Fruit fly (Drosophila melanogaster) whole organism, embryonic: ENCODE measurements around the gene CG5326.
A peak's percentile ranks its signal among the peaks of the same experiment; 100 is the strongest.

ENCODE experiments used
- CG10366 ChIP-seq: fragments of 200-800 bp; sonication (Bioruptor generic); IDR thresholded peaks from 2 replicates; pipeline ENCODE4 v1.3.6; 2022; ENCODE audit warnings: missing biosample characterization, missing genetic modification characterization
- CG10959 ChIP-seq: fragments of 200-800 bp; sonication (Bioruptor generic); IDR thresholded peaks from 2 replicates; pipeline ENCODE4 v1.3.6; 2022; ENCODE audit warnings: missing biosample characterization, missing genetic modification characterization
- CG11696 ChIP-seq: fragments of 200-800 bp; sonication (Bioruptor generic); IDR thresholded peaks from 2 replicates; pipeline ENCODE4 v1.3.6; 2022; ENCODE audit warnings: missing biosample characterization, missing genetic modification characterization
- CG12659 ChIP-seq: fragments of 200-800 bp; sonication (Bioruptor generic); optimal IDR thresholded peaks from 3 replicates; lab custom pipeline; 2017; ENCODE audit warnings: mild to moderate bottlenecking, missing biosample characterization, missing genetic modification reagents, missing genetic modification characterization
- CG13424 ChIP-seq: fragments of 200-800 bp; sonication (Bioruptor generic); optimal IDR thresholded peaks from 2 replicates; lab custom pipeline; 2019; ENCODE audit warnings: missing biosample characterization, mild to moderate bottlenecking, missing genetic modification characterization, moderate library complexity
- CG15269 ChIP-seq: fragments of 200-800 bp; sonication (Bioruptor generic); optimal IDR thresholded peaks from 2 replicates; lab custom pipeline; 2018; ENCODE audit warnings: missing biosample characterization, mild to moderate bottlenecking, missing genetic modification characterization, moderate library complexity
- CG1603 ChIP-seq: fragments of 200-800 bp; sonication (Bioruptor generic); optimal IDR thresholded peaks from 2 replicates; lab custom pipeline; 2019; ENCODE audit warnings: missing biosample characterization, mild to moderate bottlenecking, missing genetic modification characterization, moderate library complexity
- CG17328 ChIP-seq: fragments of 200-800 bp; sonication (Bioruptor generic); IDR thresholded peaks from 2 replicates; pipeline ENCODE4 v1.3.6; 2022; ENCODE audit warnings: missing biosample characterization, missing genetic modification characterization
- CG18011 ChIP-seq: fragments of 200-800 bp; sonication (Bioruptor generic); optimal IDR thresholded peaks from 2 replicates; lab custom pipeline; 2017; ENCODE audit warnings: missing biosample characterization, missing genetic modification characterization, mild to moderate bottlenecking, moderate library complexity, missing genotype
- CG2889 ChIP-seq: fragments of 200-800 bp; sonication (Bioruptor generic); IDR thresholded peaks from 3 replicates; pipeline ENCODE4 v1.3.6; 2022; ENCODE audit warnings: missing biosample characterization, missing genetic modification characterization
- CG30020 ChIP-seq: fragments of 200-800 bp; optimal IDR thresholded peaks from 2 replicates; lab custom pipeline; 2019; ENCODE audit warnings: missing biosample characterization, mild to moderate bottlenecking, missing genetic modification characterization, moderate library complexity
- CG32772 ChIP-seq: fragments of 200-800 bp; sonication (Bioruptor generic); IDR thresholded peaks from 2 replicates; pipeline ENCODE4 v1.3.6; 2022; ENCODE audit warnings: missing biosample characterization, missing genetic modification characterization
- CG34422 ChIP-seq: fragments of 200-800 bp; sonication (Bioruptor generic); IDR thresholded peaks from 3 replicates; pipeline ENCODE4 v1.3.6; 2022; ENCODE audit warnings: missing biosample characterization, missing genetic modification characterization
- CG4328 ChIP-seq: fragments of 200-800 bp; sonication (Bioruptor generic); optimal IDR thresholded peaks from 3 replicates; lab custom pipeline; 2017; ENCODE audit warnings: missing biosample characterization, missing genetic modification reagents, missing genetic modification characterization
- CG4730 ChIP-seq: fragments of 200-800 bp; sonication (Bioruptor generic); IDR thresholded peaks from 2 replicates; pipeline ENCODE4 v1.3.6; 2022; ENCODE audit warnings: missing biosample characterization, missing genetic modification characterization
- CG4854 ChIP-seq: fragments of 200-800 bp; sonication (Bioruptor generic); optimal IDR thresholded peaks from 2 replicates; lab custom pipeline; 2016; ENCODE audit warnings: missing biosample characterization, missing genetic modification characterization, inconsistent platforms
- CG6272 ChIP-seq: fragments of 200-800 bp; sonication (Bioruptor generic); IDR thresholded peaks from 2 replicates; pipeline ENCODE4 v1.3.6; 2022; ENCODE audit warnings: missing biosample characterization, missing genetic modification characterization
- CG9437 ChIP-seq: fragments of 200-800 bp; sonication (Bioruptor generic); optimal IDR thresholded peaks from 2 replicates; lab custom pipeline; 2018; ENCODE audit warnings: missing biosample characterization, mild to moderate bottlenecking, missing genetic modification characterization
- CG9817 ChIP-seq: fragments of 200-800 bp; sonication (Bioruptor generic); optimal IDR thresholded peaks from 2 replicates; lab custom pipeline; 2018; ENCODE audit warnings: missing biosample characterization, mild to moderate bottlenecking, missing genetic modification characterization, moderate library complexity
- Camta ChIP-seq: fragments of 200-800 bp; sonication (Bioruptor generic); optimal IDR thresholded peaks from 2 replicates; lab custom pipeline; 2016; ENCODE audit warnings: missing biosample characterization, missing genetic modification characterization
- CoRest ChIP-seq: fragments of 200-800 bp; sonication (Bioruptor generic); optimal IDR thresholded peaks from 3 replicates; lab custom pipeline; 2018; ENCODE audit warnings: missing biosample characterization, mild to moderate bottlenecking, missing genetic modification characterization, moderate library complexity
- Dad ChIP-seq: fragments of 200-800 bp; sonication (Bioruptor generic); optimal IDR thresholded peaks from 3 replicates; lab custom pipeline; 2016; ENCODE audit warnings: missing biosample characterization, missing genetic modification characterization
- Dip3 ChIP-seq: fragments of 200-800 bp; sonication (Bioruptor generic); optimal IDR thresholded peaks from 3 replicates; lab custom pipeline; 2016; ENCODE audit warnings: missing biosample characterization, missing genetic modification characterization
- Gug ChIP-seq: fragments of 200-800 bp; sonication (Bioruptor generic); IDR thresholded peaks from 4 replicates; pipeline ENCODE4 v1.3.6; 2022; ENCODE audit warnings: missing biosample characterization, missing genetic modification characterization
- HLH54F ChIP-seq: fragments of 200-800 bp; sonication (Bioruptor generic); optimal IDR thresholded peaks from 3 replicates; lab custom pipeline; 2016; ENCODE audit warnings: missing biosample characterization, missing genetic modification characterization
- Hey ChIP-seq: fragments of 200-800 bp; sonication (Bioruptor generic); optimal IDR thresholded peaks from 3 replicates; lab custom pipeline; 2018; ENCODE audit warnings: missing biosample characterization, mild to moderate bottlenecking, missing genetic modification characterization
- Hr51 ChIP-seq, 2 experiments: fragments of 200-800 bp; sonication (Bioruptor generic); optimal IDR thresholded peaks; 2 replicates in 1 of 2; 3 replicates in 1 of 2; lab custom pipeline; 2016 to 2018; ENCODE audit warnings: missing biosample characterization in 2 of 2, missing genetic modification characterization in 2 of 2, mild to moderate bottlenecking in 1 of 2, moderate library complexity in 1 of 2
- Med ChIP-seq: fragments of 200-800 bp; sonication (Bioruptor generic); peaks from one replicate; lab custom pipeline; 2016; ENCODE audit warnings: missing biosample characterization, missing genetic modification characterization, mild to moderate bottlenecking, inconsistent platforms, moderate library complexity
- Pdp1 ChIP-seq, 2 experiments: fragments of 200-800 bp; sonication (Bioruptor generic); optimal IDR thresholded peaks; 3 replicates each; lab custom pipeline; 2016; ENCODE audit warnings: missing biosample characterization in 2 of 2, missing genetic modification characterization in 2 of 2, mild to moderate bottlenecking in 1 of 2, moderate library complexity in 1 of 2
- Sox100B ChIP-seq: fragments of 200-800 bp; sonication (Bioruptor generic); optimal IDR thresholded peaks from 3 replicates; lab custom pipeline; 2018; ENCODE audit warnings: missing biosample characterization, mild to moderate bottlenecking, missing genetic modification characterization
- Xrp1 ChIP-seq: fragments of 200-800 bp; sonication (Bioruptor generic); IDR thresholded peaks from 2 replicates; pipeline ENCODE4 v1.3.6; 2022; ENCODE audit warnings: missing biosample characterization, missing genetic modification characterization
- aop ChIP-seq: fragments of 200-800 bp; sonication (Bioruptor generic); IDR thresholded peaks from 2 replicates; pipeline ENCODE4 v1.3.6; 2022; ENCODE audit warnings: missing biosample characterization, missing genetic modification characterization
- az2 ChIP-seq: fragments of 200-800 bp; sonication (Bioruptor generic); optimal IDR thresholded peaks from 3 replicates; lab custom pipeline; 2016; ENCODE audit warnings: missing biosample characterization, missing genetic modification characterization
- chif ChIP-seq, 2 experiments: fragments of 200-800 bp; sonication (Bioruptor generic); optimal IDR thresholded peaks; 3 replicates each; lab custom pipeline; 2016; ENCODE audit warnings: missing biosample characterization in 2 of 2, missing genetic modification characterization in 2 of 2
- dysf ChIP-seq: fragments of 200-800 bp; sonication (Bioruptor generic); IDR thresholded peaks from 3 replicates; pipeline ENCODE4 v1.3.6; 2022; ENCODE audit warnings: missing biosample characterization, missing genetic modification characterization
- gem ChIP-seq: fragments of 200-800 bp; sonication (Bioruptor generic); optimal IDR thresholded peaks from 2 replicates; lab custom pipeline; 2019; ENCODE audit warnings: missing biosample characterization, mild to moderate bottlenecking, missing genetic modification characterization, moderate library complexity
- hkb ChIP-seq, 2 experiments: fragments of 200-800 bp in 1 of 2; fragments of >200 bp in 1 of 2; sonication (Bioruptor generic) in 1 of 2; IDR thresholded peaks in 1 of 2; optimal IDR thresholded peaks in 1 of 2; 2 replicates each; pipeline versions ENCODE4 v1.3.6 to Lab custom; 2017 to 2022; ENCODE audit warnings: missing biosample characterization in 1 of 2, missing genetic modification characterization in 1 of 2
- ind ChIP-seq: fragments of 200-800 bp; sonication (Bioruptor generic); optimal IDR thresholded peaks from 3 replicates; lab custom pipeline; 2016; ENCODE audit warnings: missing biosample characterization, missing genetic modification characterization
- lab ChIP-seq: fragments of 200-800 bp; sonication (Bioruptor generic); optimal IDR thresholded peaks from 3 replicates; lab custom pipeline; 2017; ENCODE audit warnings: missing biosample characterization, missing genetic modification characterization, mild to moderate bottlenecking, moderate library complexity, missing genetic modification reagents
- lilli ChIP-seq: fragments of 200-800 bp; sonication (Bioruptor generic); optimal IDR thresholded peaks from 3 replicates; lab custom pipeline; 2016; ENCODE audit warnings: missing biosample characterization, missing genetic modification characterization
- lola ChIP-seq, 3 experiments: fragments of >200 bp in 2 of 3; fragments of 200-800 bp in 1 of 3; sonication (Bioruptor generic) in 1 of 3; optimal IDR thresholded peaks; 2 replicates each; lab custom pipeline; 2017 to 2019; ENCODE audit warnings: missing biosample characterization in 3 of 3, missing genetic modification characterization in 3 of 3, mild to moderate bottlenecking in 1 of 3, moderate library complexity in 1 of 3
- mirr ChIP-seq: fragments of 200-800 bp; sonication (Bioruptor generic); optimal IDR thresholded peaks from 3 replicates; lab custom pipeline; 2018; ENCODE audit warnings: missing biosample characterization, mild to moderate bottlenecking, missing genetic modification characterization
- pita ChIP-seq: fragments of 200-800 bp; sonication (Bioruptor generic); optimal IDR thresholded peaks from 2 replicates; lab custom pipeline; 2017; ENCODE audit warnings: missing biosample characterization, mild to moderate bottlenecking, missing genetic modification characterization
- ranshi ChIP-seq: fragments of 200-800 bp; sonication (Bioruptor generic); IDR thresholded peaks from 2 replicates; pipeline ENCODE4 v1.3.6; 2022; ENCODE audit warnings: missing biosample characterization, missing genetic modification characterization
- tna ChIP-seq: fragments of 200-800 bp; sonication (Bioruptor generic); IDR thresholded peaks from 2 replicates; pipeline ENCODE4 v1.3.6; 2022; ENCODE audit warnings: missing biosample characterization, missing genetic modification characterization; ENCODE audit not compliant: partially characterized antibody
- yki ChIP-seq: fragments of >200 bp; optimal IDR thresholded peaks from 3 replicates; lab custom pipeline; 2018
- z ChIP-seq: fragments of 200-800 bp; sonication (Bioruptor generic); IDR thresholded peaks from 3 replicates; pipeline ENCODE4 v1.3.6; 2022; ENCODE audit warnings: missing biosample characterization, missing genetic modification characterization

Gene CG5326

dm6 chr3R:22526353-22526907 lies 13.3 kb downstream of the CG5326 start (continued):
- 0 out of 3 replicates have a peak, but pooled peaks have one; percentile 45 for TF ChIP-seq CG2889 (GFP tag; lab: Robert Waterston, UW)
- peak; percentile 15 for TF ChIP-seq CG12659 (GFP tag; lab: Kevin White, UChicago)
- 0 out of 2 replicates have a peak, but pooled peaks have one; percentile 27 for TF ChIP-seq CG4730 (GFP tag; lab: Robert Waterston, UW)
- TF ChIP-seq dysf, result peak; percentile 51; the same call in 2 of the 3 replicates
- TF ChIP-seq Hr51 (GFP tag; optimal IDR thresholded peaks at IDR 0.05; lab: Kevin White, UChicago), result peak in 1 of 2 experiments; percentile 22
- TF ChIP-seq lilli (GFP tag; lab: Kevin White, UChicago), result peak; percentile 14
- peak; percentile 2 for TF ChIP-seq az2 (GFP tag; lab: Kevin White, UChicago)
- peak; percentile 42; the same call in 1 of the 2 replicates for TF ChIP-seq ranshi
- TF ChIP-seq CG9817 (tag; lab: Kevin White, UChicago), result peak; percentile 10
- TF ChIP-seq CG10959 (GFP tag; lab: Robert Waterston, UW), result no peak
- no peak for TF ChIP-seq chif (GFP tag; optimal IDR thresholded peaks at IDR 0.05; lab: Kevin White, UChicago)
- peak; percentile 21 for TF ChIP-seq CG4328 (GFP tag; lab: Kevin White, UChicago)
- TF ChIP-seq CG13424 (tag; lab: Kevin White, UChicago), result peak; percentile 21
- no peak for TF ChIP-seq Dad (GFP tag; lab: Kevin White, UChicago)
- peak; percentile 17 for TF ChIP-seq mirr (GFP tag; lab: Kevin White, UChicago)
- TF ChIP-seq CG6272 (GFP tag; lab: Robert Waterston, UW), result no peak
- TF ChIP-seq Camta (GFP tag; lab: Kevin White, UChicago), result peak; percentile 3
- TF ChIP-seq CG17328 (GFP tag; lab: Robert Waterston, UW), result peak; percentile 22; the same call in 1 of the 2 replicates
- no peak for TF ChIP-seq HLH54F (GFP tag; lab: Kevin White, UChicago)
- TF ChIP-seq hkb (optimal IDR thresholded peaks at IDR 0.05; lab: Kevin White, UChicago), result no peak
- TF ChIP-seq hkb (GFP tag; IDR thresholded peaks at IDR 0.05; lab: Robert Waterston, UW), result 0 out of 2 replicates have a peak, but pooled peaks have one; percentile 21
- peak; percentile 48 for TF ChIP-seq gem
- peak; percentile 21 for TF ChIP-seq Sox100B (GFP tag; lab: Kevin White, UChicago)
- no peak for TF ChIP-seq CG32772 (GFP tag; lab: Robert Waterston, UW)
- TF ChIP-seq Xrp1 (GFP tag; lab: Robert Waterston, UW), result 0 out of 2 replicates have a peak, but pooled peaks have one; percentile 7
- TF ChIP-seq pita, result no peak
- TF ChIP-seq CG10366 (GFP tag; lab: Robert Waterston, UW), result peak; percentile 35; the same call in 1 of the 2 replicates
- TF ChIP-seq CG1603 (tag; lab: Kevin White, UChicago), result peak; percentile 19
- TF ChIP-seq CG15269, result peak; percentile 29
- peak; percentile 27 for TF ChIP-seq ind
- 0 out of 3 replicates have a peak, but pooled peaks have one; percentile 20 for TF ChIP-seq z
- TF ChIP-seq aop (GFP tag; lab: Robert Waterston, UW), result 0 out of 2 replicates have a peak, but pooled peaks have one; percentile 10

- TF ChIP-seq Pdp1 (GFP tag; optimal IDR thresholded peaks at IDR 0.05; lab: Kevin White, UChicago), result peak in 1 of 2 experiments; percentile 4
- TF ChIP-seq CG18011 (GFP tag; lab: Kevin White, UChicago), result no peak
- TF ChIP-seq CG11696 (GFP tag; lab: Robert Waterston, UW), result 0 out of 2 replicates have a peak, but pooled peaks have one; percentile 22
- TF ChIP-seq lab, result no peak
- TF ChIP-seq Gug (GFP tag; lab: Robert Waterston, UW), result no peak
- TF ChIP-seq CG17328 (GFP tag; lab: Robert Waterston, UW), result peak; percentile 5; the same call in 1 of the 2 replicates
- TF ChIP-seq CoRest (tag; lab: Kevin White, UChicago), result peak; percentile 27
- TF ChIP-seq Hey, result peak; percentile 56
- TF ChIP-seq CG9437 (GFP tag; lab: Kevin White, UChicago), result peak; percentile 36
- no peak for TF ChIP-seq Dip3 (GFP tag; lab: Kevin White, UChicago)
- no peak for TF ChIP-seq yki (lab: Kevin White, UChicago)
- 0 out of 3 replicates have a peak, but pooled peaks have one; percentile 7 for TF ChIP-seq CG34422 (GFP tag; lab: Robert Waterston, UW)
- peak in 1 of 3 experiments; percentile 36 for TF ChIP-seq lola (GFP tag; optimal IDR thresholded peaks at IDR 0.05; lab: Kevin White, UChicago)
- TF ChIP-seq CG4854 (GFP tag; lab: Kevin White, UChicago), result no peak
- TF ChIP-seq Med (GFP tag; lab: Kevin White, UChicago), result peak; percentile 20
- no peak for TF ChIP-seq CG30020
- TF ChIP-seq tna (GFP tag; lab: Robert Waterston, UW), result no peak
Measured at dm6 chr3R:22525546-22526352, 14.0 kb downstream of the CG5326 start.
